Worm (Caenorhabditis elegans) whole organism, L2 larva: Measurements from ENCODE around the gene H06I04.3.

Experiments
- C34F6.9 ChIP-seq: fragments of 150-350 bp; optimal IDR thresholded peaks from 2 replicates; lab custom pipeline; 2014; ENCODE audit warnings: missing biosample characterization, missing genetic modification characterization
- ZK546.5 ChIP-seq: sonication (generic microtip); optimal IDR thresholded peaks from 2 replicates; lab custom pipeline; 2017; ENCODE audit warnings: missing biosample characterization, missing genetic modification characterization
- alr-1 ChIP-seq: fragments of 150-350 bp; optimal IDR thresholded peaks from 2 replicates; lab custom pipeline; 2014; ENCODE audit warnings: missing biosample characterization, missing genetic modification characterization
- aly-2 ChIP-seq: fragments of 150-350 bp; optimal IDR thresholded peaks from 2 replicates; lab custom pipeline; 2014; ENCODE audit warnings: missing biosample characterization, missing genetic modification characterization
- blmp-1 ChIP-seq: sonication (generic microtip); optimal IDR thresholded peaks from 2 replicates; lab custom pipeline; 2017; ENCODE audit warnings: missing genetic modification characterization, mild to moderate bottlenecking, missing compliant biosample characterization, antibody characterized with exemption, moderate library complexity; ENCODE audit not compliant: insufficient read depth
- ceh-16 ChIP-seq: fragments of 150-350 bp; optimal IDR thresholded peaks from 2 replicates; lab custom pipeline; 2014; ENCODE audit warnings: missing biosample characterization, missing genetic modification characterization
- crh-2 ChIP-seq: sonication (generic microtip); optimal IDR thresholded peaks from 2 replicates; lab custom pipeline; 2017; ENCODE audit warnings: missing biosample characterization, missing genetic modification characterization
- dmd-4 ChIP-seq: sonication (generic microtip); optimal IDR thresholded peaks from 2 replicates; lab custom pipeline; 2017; ENCODE audit warnings: missing biosample characterization, missing genetic modification characterization
- egl-27 ChIP-seq: sonication (generic microtip); optimal IDR thresholded peaks from 3 replicates; lab custom pipeline; 2017; ENCODE audit warnings: missing biosample characterization, missing genetic modification reagents, missing genetic modification characterization
- elt-1 ChIP-seq: fragments of 150-350 bp; optimal IDR thresholded peaks from 2 replicates; lab custom pipeline; 2014; ENCODE audit warnings: missing biosample characterization, missing genetic modification characterization
- elt-3 ChIP-seq: sonication (generic microtip); optimal IDR thresholded peaks from 2 replicates; lab custom pipeline; 2017; ENCODE audit warnings: missing biosample characterization, missing genetic modification characterization
- fos-1 ChIP-seq: fragments of 150-350 bp; optimal IDR thresholded peaks from 2 replicates; lab custom pipeline; 2014; ENCODE audit warnings: missing biosample characterization, missing genetic modification characterization
- gmeb-1 ChIP-seq: fragments of 150-350 bp; optimal IDR thresholded peaks from 2 replicates; lab custom pipeline; 2014; ENCODE audit warnings: missing biosample characterization, missing genetic modification characterization
- lin-11 ChIP-seq: fragments of 150-350 bp; sonication (generic microtip); optimal IDR thresholded peaks from 2 replicates; lab custom pipeline; 2014; ENCODE audit warnings: missing biosample characterization, missing genetic modification characterization, inconsistent platforms, mixed read lengths
- lin-13 ChIP-seq: fragments of 150-350 bp; optimal IDR thresholded peaks from 2 replicates; lab custom pipeline; 2014; ENCODE audit warnings: missing biosample characterization, missing genetic modification reagents, missing genetic modification characterization
- lsy-2 ChIP-seq, 2 experiments: fragments of 150-350 bp in 1 of 2; sonication (generic microtip) in 1 of 2; optimal IDR thresholded peaks; 2 replicates each; lab custom pipeline; 2014 to 2017; ENCODE audit warnings: missing biosample characterization in 2 of 2, missing genetic modification characterization in 2 of 2
- mab-5 ChIP-seq: fragments of 150-350 bp; optimal IDR thresholded peaks from 2 replicates; lab custom pipeline; 2014; ENCODE audit warnings: missing biosample characterization, missing genetic modification characterization
- mbf-1 ChIP-seq: sonication (generic microtip); optimal IDR thresholded peaks from 2 replicates; lab custom pipeline; 2017; ENCODE audit warnings: missing biosample characterization, missing genetic modification characterization
- mdl-1 ChIP-seq, 2 experiments: fragments of 150-350 bp in 1 of 2; sonication (generic microtip) in 1 of 2; optimal IDR thresholded peaks; 2 replicates each; lab custom pipeline; 2017; ENCODE audit warnings: missing biosample characterization in 2 of 2, missing genetic modification characterization in 2 of 2
- nhr-10 ChIP-seq: sonication (generic microtip); optimal IDR thresholded peaks from 2 replicates; lab custom pipeline; 2017; ENCODE audit warnings: missing biosample characterization, missing genetic modification characterization
- nhr-12 ChIP-seq: fragments of 150-350 bp; optimal IDR thresholded peaks from 2 replicates; lab custom pipeline; 2014; ENCODE audit warnings: missing biosample characterization, missing genetic modification characterization
- nhr-129 ChIP-seq: fragments of 150-350 bp; optimal IDR thresholded peaks from 2 replicates; lab custom pipeline; 2014; ENCODE audit warnings: missing biosample characterization, missing genetic modification characterization
- nhr-23 ChIP-seq: fragments of 150-350 bp; optimal IDR thresholded peaks from 2 replicates; lab custom pipeline; 2014; ENCODE audit warnings: missing biosample characterization, missing genetic modification reagents, missing genetic modification characterization
- nhr-237 ChIP-seq: fragments of 150-350 bp; optimal IDR thresholded peaks from 2 replicates; lab custom pipeline; 2014; ENCODE audit warnings: missing biosample characterization, missing genetic modification characterization
- nhr-25 ChIP-seq: fragments of 150-350 bp; sonication (generic microtip); optimal IDR thresholded peaks from 3 replicates; lab custom pipeline; 2014; ENCODE audit warnings: missing biosample characterization, missing genetic modification characterization
- nhr-6 ChIP-seq: fragments of 150-350 bp; optimal IDR thresholded peaks from 2 replicates; lab custom pipeline; 2014; ENCODE audit warnings: missing biosample characterization, missing genetic modification characterization
- nhr-77 ChIP-seq: fragments of 150-350 bp; optimal IDR thresholded peaks from 2 replicates; lab custom pipeline; 2014; ENCODE audit warnings: missing biosample characterization, missing genetic modification characterization
- peb-1 ChIP-seq: fragments of 150-350 bp; optimal IDR thresholded peaks from 2 replicates; lab custom pipeline; 2014; ENCODE audit warnings: missing biosample characterization, missing genetic modification characterization
- sem-4 ChIP-seq: fragments of 150-350 bp; optimal IDR thresholded peaks from 2 replicates; lab custom pipeline; 2014; ENCODE audit warnings: missing biosample characterization, missing genetic modification reagents, missing genetic modification characterization
- skn-1 ChIP-seq: sonication (generic microtip); optimal IDR thresholded peaks from 2 replicates; lab custom pipeline; 2017; ENCODE audit warnings: missing biosample characterization, missing genetic modification characterization
- sma-3 ChIP-seq: sonication (generic microtip); optimal IDR thresholded peaks from 2 replicates; lab custom pipeline; 2016; ENCODE audit warnings: missing genetic modification reagents, missing genetic modification characterization, missing compliant biosample characterization
- sma-9 ChIP-seq, 2 experiments: fragments of 150-350 bp in 1 of 2; sonication (generic microtip) in 1 of 2; optimal IDR thresholded peaks; 2 replicates each; lab custom pipeline; 2014 to 2016; ENCODE audit warnings: missing genetic modification characterization in 2 of 2, mild to moderate bottlenecking in 1 of 2, missing biosample characterization in 1 of 2, missing compliant biosample characterization in 1 of 2, missing genetic modification reagents in 1 of 2, moderate library complexity in 1 of 2
- snpc-4 ChIP-seq: fragments of 150-350 bp; optimal IDR thresholded peaks from 2 replicates; lab custom pipeline; 2014; ENCODE audit warnings: missing biosample characterization, missing genetic modification characterization
- unc-39 ChIP-seq: fragments of 150-350 bp; optimal IDR thresholded peaks from 2 replicates; lab custom pipeline; 2014; ENCODE audit warnings: missing biosample characterization, missing genetic modification characterization
- unc-55 ChIP-seq: fragments of 150-350 bp; sonication (generic microtip); optimal IDR thresholded peaks from 3 replicates; lab custom pipeline; 2014; ENCODE audit warnings: missing biosample characterization, missing genetic modification reagents, missing genetic modification characterization
- zag-1 ChIP-seq: fragments of 150-350 bp; optimal IDR thresholded peaks from 2 replicates; lab custom pipeline; 2014; ENCODE audit warnings: missing biosample characterization, missing genetic modification characterization
- ztf-1 ChIP-seq: fragments of 200-800 bp; sonication (Bioruptor generic); conservative IDR thresholded peaks from 2 replicates; pipeline ENCODE4 v1.3.6; 2022; ENCODE audit warnings: missing genetic modification characterization, missing compliant biosample characterization
- ztf-11 ChIP-seq: sonication (generic microtip); optimal IDR thresholded peaks from 2 replicates; lab custom pipeline; 2017; ENCODE audit warnings: missing biosample characterization, missing genetic modification characterization
- ztf-4 ChIP-seq: fragments of 150-350 bp; optimal IDR thresholded peaks from 2 replicates; lab custom pipeline; 2014; ENCODE audit warnings: missing biosample characterization, missing genetic modification characterization

Gene H06I04.3

DNA sequence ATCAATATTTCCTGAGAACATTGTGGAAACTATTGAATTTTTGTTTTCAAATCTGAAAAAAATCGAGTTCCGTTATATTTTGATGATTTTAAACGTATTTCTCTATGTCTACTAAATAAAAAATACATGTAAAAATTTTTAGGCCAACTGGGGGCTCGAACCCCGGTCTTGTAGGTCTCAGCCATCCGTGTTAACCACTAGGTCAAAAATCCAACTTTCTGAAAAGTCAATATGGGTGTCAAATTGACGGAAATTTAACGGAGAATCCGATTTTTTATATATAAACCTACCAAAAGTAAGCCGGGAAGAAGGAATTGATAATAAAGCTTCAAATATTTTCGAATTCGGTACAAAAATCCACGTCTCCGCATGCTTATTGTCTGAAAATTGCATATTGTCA, 36.0 kb downstream of the H06I04.3 start:
- TF ChIP-seq sma-3 (GFP tag; lab: Kevin White, UChicago) = no peak
- TF ChIP-seq elt-3 (tag; lab: Kevin White, UChicago) = no peak
- TF ChIP-seq mbf-1 (tag; lab: Kevin White, UChicago) = no peak
- TF ChIP-seq ceh-16 = no peak
- TF ChIP-seq blmp-1 (tag; lab: Kevin White, UChicago) = no peak
- TF ChIP-seq unc-55 (GFP tag; lab: Kevin White, UChicago) = no peak
- no peak for TF ChIP-seq gmeb-1 (tag; lab: Kevin White, UChicago)
- TF ChIP-seq aly-2 (tag; lab: Kevin White, UChicago) = no peak
- no peak for TF ChIP-seq nhr-23 (tag; lab: Kevin White, UChicago)
- no peak for TF ChIP-seq snpc-4 (tag; lab: Kevin White, UChicago)
- no peak for TF ChIP-seq ZK546.5
- TF ChIP-seq nhr-25 = no peak
- TF ChIP-seq ztf-1 = no peak
- TF ChIP-seq nhr-77 (tag; lab: Kevin White, UChicago) = no peak
- no peak for TF ChIP-seq nhr-12
- TF ChIP-seq C34F6.9 (tag; lab: Kevin White, UChicago) = no peak
- no peak for TF ChIP-seq nhr-10 (tag; lab: Kevin White, UChicago)
- no peak for TF ChIP-seq egl-27 (tag; lab: Kevin White, UChicago)
- TF ChIP-seq lin-11 (tag; lab: Kevin White, UChicago) = no peak

DNA sequence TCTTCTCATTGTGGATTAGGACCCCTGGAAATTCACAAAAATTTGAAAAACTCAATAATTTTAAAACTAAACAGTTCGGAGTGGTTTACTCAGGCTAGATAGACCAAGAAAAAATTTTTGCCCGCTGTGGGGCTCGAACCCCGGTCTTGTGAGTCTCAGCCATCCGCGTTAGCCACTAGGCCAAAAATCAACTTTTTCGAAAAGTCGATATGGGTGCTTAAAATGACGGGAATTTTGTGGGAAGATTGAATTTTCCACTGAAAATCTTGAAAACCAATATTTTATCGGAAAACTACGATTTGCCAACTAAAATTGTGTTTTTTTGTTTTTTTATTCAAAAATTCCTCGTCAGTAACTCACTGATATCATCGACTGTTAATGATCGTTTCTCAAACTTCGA, 37.2 kb downstream of the H06I04.3 start:
- TF ChIP-seq peb-1 (no peak), sem-4 (tag; lab: Kevin White, UChicago) (no peak), ZK546.5 (no peak), crh-2 (tag; lab: Kevin White, UChicago) (no peak), nhr-23 (tag; lab: Kevin White, UChicago) (no peak), zag-1 (no peak)

DNA sequence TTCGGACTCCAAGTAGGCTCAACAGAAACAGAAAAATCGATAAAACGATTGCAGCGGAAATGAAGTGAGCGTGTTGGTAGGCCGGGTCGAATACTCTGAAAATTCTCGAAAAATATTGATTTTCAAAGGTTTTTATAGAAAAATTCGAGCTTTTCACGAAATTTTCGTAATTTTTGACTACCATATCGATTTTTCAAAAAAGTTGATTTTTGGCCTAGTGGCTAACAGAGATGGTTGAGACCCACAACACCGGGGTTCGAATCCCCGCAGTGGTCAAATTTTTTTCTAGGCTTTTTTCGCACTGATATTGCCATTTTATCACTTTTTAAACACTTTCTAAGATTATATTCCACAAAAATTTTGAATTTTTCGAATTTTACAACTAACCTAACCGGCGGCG, 38.5 kb downstream of the H06I04.3 start:
- no peak for TF ChIP-seq elt-1 (tag; lab: Kevin White, UChicago)
- no peak for TF ChIP-seq mbf-1 (tag; lab: Kevin White, UChicago)
- no peak for TF ChIP-seq nhr-129 (tag; lab: Kevin White, UChicago)
- no peak for TF ChIP-seq alr-1 (tag; lab: Kevin White, UChicago)
- TF ChIP-seq zag-1 = no peak
- no peak for TF ChIP-seq nhr-23 (tag; lab: Kevin White, UChicago)
- no peak for TF ChIP-seq C34F6.9 (tag; lab: Kevin White, UChicago)
- TF ChIP-seq nhr-237 (tag; lab: Kevin White, UChicago) = no peak
- TF ChIP-seq crh-2 (tag; lab: Kevin White, UChicago) = no peak
- no peak for TF ChIP-seq sma-9 (GFP tag; optimal IDR thresholded peaks at IDR 0.05; lab: Kevin White, UChicago)
- TF ChIP-seq sma-9 (tag; optimal IDR thresholded peaks at IDR 0.05; lab: Kevin White, UChicago) = no peak
- no peak for TF ChIP-seq nhr-77 (tag; lab: Kevin White, UChicago)
- no peak for TF ChIP-seq dmd-4 (tag; lab: Kevin White, UChicago)
- TF ChIP-seq unc-39 (tag; lab: Kevin White, UChicago) = no peak
- no peak for TF ChIP-seq fos-1 (tag; lab: Kevin White, UChicago)
- TF ChIP-seq blmp-1 (tag; lab: Kevin White, UChicago) = no peak
- no peak for TF ChIP-seq ztf-4 (tag; lab: Kevin White, UChicago)
- no peak for TF ChIP-seq lin-13
- TF ChIP-seq lin-11 (tag; lab: Kevin White, UChicago) = no peak
- no peak for TF ChIP-seq mdl-1 (tag; optimal IDR thresholded peaks at IDR 0.05; lab: Kevin White, UChicago)
- no peak for TF ChIP-seq aly-2 (tag; lab: Kevin White, UChicago)
- TF ChIP-seq, all 48 proteins: peak for 0

DNA sequence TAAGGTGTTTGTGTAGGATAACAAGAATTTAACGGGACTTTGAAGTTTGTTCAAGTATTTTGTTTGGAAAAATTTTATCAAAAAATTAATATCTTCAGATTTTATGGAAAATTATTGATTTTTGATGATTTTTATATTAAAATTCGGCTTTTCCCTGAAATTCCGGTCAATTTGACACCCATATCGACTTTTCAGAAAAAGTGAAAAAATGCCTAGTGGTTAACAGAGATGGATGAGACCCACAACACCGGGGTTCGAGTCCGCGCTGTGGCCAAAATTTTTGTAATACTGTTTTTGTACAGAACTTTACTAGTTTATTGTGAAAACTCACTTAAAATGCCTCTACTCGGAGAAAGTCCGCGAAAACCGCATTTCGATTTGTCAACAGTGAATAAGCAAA, 39.2 kb downstream of the H06I04.3 start:
- TF ChIP-seq sem-4 (tag; lab: Kevin White, UChicago) (no peak), ztf-11 (no peak), dmd-4 (tag; lab: Kevin White, UChicago) (no peak), sma-3 (GFP tag; lab: Kevin White, UChicago) (no peak), nhr-25 (no peak), peb-1 (no peak), nhr-77 (tag; lab: Kevin White, UChicago) (no peak), snpc-4 (tag; lab: Kevin White, UChicago) (no peak), skn-1 (tag; lab: Kevin White, UChicago) (no peak), unc-39 (tag; lab: Kevin White, UChicago) (no peak), lin-13 (no peak), mdl-1 (tag; optimal IDR thresholded peaks at IDR 0.05; lab: Kevin White, UChicago) (no peak), aly-2 (tag; lab: Kevin White, UChicago) (no peak), mab-5 (no peak), lsy-2 (tag; optimal IDR thresholded peaks at IDR 0.05; lab: Kevin White, UChicago) (no peak), nhr-6 (tag; lab: Kevin White, UChicago) (no peak), unc-55 (GFP tag; lab: Kevin White, UChicago) (no peak)
